Worm (Caenorhabditis elegans) whole organism, L3 larva: ENCODE data around the gene T06A1.5.

Experiments
- R02D3.7 ChIP-seq: fragments of 150-350 bp; optimal IDR thresholded peaks from 2 replicates; lab custom pipeline; 2014; ENCODE audit warnings: missing biosample characterization, missing genetic modification characterization
- egl-27 ChIP-seq: sonication (generic microtip); optimal IDR thresholded peaks from 4 replicates; lab custom pipeline; 2017; ENCODE audit warnings: missing biosample characterization, missing genetic modification reagents, missing genetic modification characterization
- elt-2 ChIP-seq: sonication (generic microtip); optimal IDR thresholded peaks from 2 replicates; lab custom pipeline; 2016; ENCODE audit warnings: missing genetic modification reagents, mild to moderate bottlenecking, missing genetic modification characterization, missing compliant biosample characterization
- lin-15B ChIP-seq: fragments of 150-350 bp; optimal IDR thresholded peaks from 2 replicates; lab custom pipeline; 2014; ENCODE audit warnings: missing biosample characterization, missing genetic modification characterization
- nhr-25 ChIP-seq: sonication (generic microtip); optimal IDR thresholded peaks from 2 replicates; lab custom pipeline; 2017; ENCODE audit warnings: missing biosample characterization, missing genetic modification characterization
- nhr-43 ChIP-seq: sonication (generic microtip); optimal IDR thresholded peaks from 2 replicates; lab custom pipeline; 2016; ENCODE audit warnings: mild to moderate bottlenecking, missing genetic modification characterization, missing compliant biosample characterization; ENCODE audit not compliant: poor library complexity, severe bottlenecking
- pqm-1 ChIP-seq: fragments of 150-350 bp; optimal IDR thresholded peaks from 2 replicates; lab custom pipeline; 2017; ENCODE audit warnings: missing biosample characterization, missing genetic modification characterization, inconsistent platforms
- snpc-4 ChIP-seq: fragments of 150-350 bp; optimal IDR thresholded peaks from 2 replicates; lab custom pipeline; 2014; ENCODE audit warnings: missing biosample characterization, missing genetic modification characterization
- zag-1 ChIP-seq: fragments of 150-350 bp; optimal IDR thresholded peaks from 2 replicates; lab custom pipeline; 2014; ENCODE audit warnings: missing biosample characterization, missing genetic modification characterization
- ztf-11 ChIP-seq: fragments of 150-350 bp; optimal IDR thresholded peaks from 2 replicates; lab custom pipeline; 2014; ENCODE audit warnings: missing biosample characterization, missing genetic modification characterization

DNA sequence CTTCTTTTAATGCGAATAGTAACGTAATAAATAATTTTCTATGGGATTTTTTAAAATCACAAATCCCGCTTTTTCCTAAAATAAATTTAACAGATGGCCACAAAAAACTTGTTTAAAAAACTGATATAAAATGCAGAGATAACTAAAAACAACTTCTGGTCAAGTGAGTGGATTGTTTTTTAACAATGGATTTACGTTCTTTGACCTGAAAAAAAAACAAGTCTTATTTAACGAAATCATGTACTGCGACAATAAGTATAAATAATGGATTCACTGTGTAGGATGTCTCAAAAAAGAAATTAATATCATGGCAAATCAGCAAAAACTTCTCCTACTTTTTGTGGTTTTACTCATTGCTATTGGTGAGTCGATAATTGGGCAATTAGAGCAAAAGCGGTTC lies 30.1 kb downstream of the T06A1.5 start, which contains the start of gene fipr-25:
- TF ChIP-seq R02D3.7 (tag; lab: Kevin White, UChicago): no peak
- TF ChIP-seq pqm-1 (tag; lab: Kevin White, UChicago): no peak
- no peak for TF ChIP-seq zag-1 (tag; lab: Kevin White, UChicago)
- TF ChIP-seq nhr-25: no peak
- no peak for TF ChIP-seq ztf-11 (tag; lab: Kevin White, UChicago)
- TF ChIP-seq elt-2 (tag; lab: Kevin White, UChicago): no peak
- no peak for TF ChIP-seq snpc-4
- TF ChIP-seq lin-15B (tag; lab: Kevin White, UChicago): no peak
- TF ChIP-seq nhr-43 (tag; lab: Kevin White, UChicago): no peak
- no peak for TF ChIP-seq egl-27 (tag; lab: Kevin White, UChicago)
